Fruit fly (Drosophila melanogaster) whole organism, wandering third instar larva: ENCODE measurements around the gene CG10663.

Source experiments
- GATAd ChIP-seq: sonication (Bioruptor generic); optimal IDR thresholded peaks from 2 replicates; lab custom pipeline; 2016; ENCODE audit warnings: missing biosample characterization, missing genetic modification characterization
- Hr78 ChIP-seq: fragments of >200 bp; optimal IDR thresholded peaks from 2 replicates; lab custom pipeline; 2017; ENCODE audit warnings: missing biosample characterization, missing genetic modification characterization
- br ChIP-seq: fragments of 200-800 bp; sonication (Bioruptor generic); optimal IDR thresholded peaks from 2 replicates; lab custom pipeline; 2016; ENCODE audit warnings: missing biosample characterization, missing genetic modification characterization
- h ChIP-seq: fragments of 200-800 bp; sonication (Bioruptor generic); optimal IDR thresholded peaks from 3 replicates; lab custom pipeline; 2016; ENCODE audit warnings: missing biosample characterization, mild to moderate bottlenecking, missing genetic modification characterization
- pan ChIP-seq: fragments of >200 bp; optimal IDR thresholded peaks from 2 replicates; lab custom pipeline; 2017
- psq ChIP-seq: fragments of 200-800 bp; sonication (Bioruptor generic); optimal IDR thresholded peaks from 3 replicates; lab custom pipeline; 2017; ENCODE audit warnings: missing biosample characterization, mild to moderate bottlenecking, missing genetic modification characterization, moderate library complexity
- rgr ChIP-seq: fragments of 200-800 bp; sonication (Bioruptor generic); optimal IDR thresholded peaks from 3 replicates; lab custom pipeline; 2016; ENCODE audit warnings: missing biosample characterization, mild to moderate bottlenecking, missing genetic modification characterization
- woc ChIP-seq: sonication (Bioruptor generic); optimal IDR thresholded peaks from 2 replicates; lab custom pipeline; 2016; ENCODE audit warnings: missing biosample characterization, mild to moderate bottlenecking, missing genetic modification characterization

- no peak for TF ChIP-seq GATAd (GFP tag; lab: Kevin White, UChicago)
- TF ChIP-seq rgr: no peak
- no peak for TF ChIP-seq pan (lab: Kevin White, UChicago)
- TF ChIP-seq woc (GFP tag; lab: Kevin White, UChicago): no peak
- TF ChIP-seq psq (GFP tag; lab: Kevin White, UChicago): no peak
- TF ChIP-seq br: no peak
- no peak for TF ChIP-seq Hr78 (GFP tag; lab: Kevin White, UChicago)
- TF ChIP-seq h (GFP tag; lab: Kevin White, UChicago): no peak
Observed at dm6 chr3L:12507571-12507970, 22.7 kb upstream of the CG10663 start, which contains the start of gene CG10654.
